Worm (Caenorhabditis elegans) whole organism, L4 larva: ENCODE results near the gene T07C4.12.

Experiments
- R02D3.7 ChIP-seq: fragments of 150-350 bp; sonication (generic microtip); optimal IDR thresholded peaks from 3 replicates; lab custom pipeline; 2014; ENCODE audit warnings: missing biosample characterization, missing genetic modification characterization
- duxl-1 ChIP-seq: sonication (generic microtip); optimal IDR thresholded peaks from 2 replicates; lab custom pipeline; 2016; ENCODE audit warnings: mild to moderate bottlenecking, missing genetic modification characterization, moderate library complexity, missing compliant biosample characterization; ENCODE audit not compliant: poor library complexity
- lsy-2 ChIP-seq, 2 experiments: fragments of 150-350 bp in 1 of 2; sonication (generic microtip) in 1 of 2; optimal IDR thresholded peaks; 2 replicates each; lab custom pipeline; 2014 to 2017; ENCODE audit warnings: missing biosample characterization in 2 of 2, missing genetic modification characterization in 2 of 2
- madf-5 ChIP-seq, 2 experiments: fragments of 200-800 bp; sonication (Bioruptor generic); IDR thresholded peaks; 2 replicates each; pipeline ENCODE4 v1.3.6; 2022; ENCODE audit warnings: missing compliant biosample characterization in 2 of 2, missing genetic modification characterization in 2 of 2
- madf-9 ChIP-seq: fragments of 200-800 bp; sonication (Bioruptor generic); conservative IDR thresholded peaks from 2 replicates; pipeline ENCODE4 v1.3.6; 2022; ENCODE audit warnings: missing genetic modification reagents, missing genetic modification characterization, missing compliant biosample characterization
- nhr-237 ChIP-seq: sonication (generic microtip); optimal IDR thresholded peaks from 2 replicates; lab custom pipeline; 2017; ENCODE audit warnings: missing biosample characterization, missing genetic modification characterization
- pha-4 ChIP-seq, 2 experiments: fragments of 150-350 bp in 1 of 2; fragments of 200-800 bp in 1 of 2; sonication (Bioruptor generic) in 1 of 2; IDR thresholded peaks in 1 of 2; optimal IDR thresholded peaks in 1 of 2; 2 replicates each; pipeline versions ENCODE4 v1.3.6 to Lab custom; 2014 to 2022; ENCODE audit warnings: missing genetic modification characterization in 2 of 2, missing genetic modification reagents in 2 of 2, missing biosample characterization in 1 of 2, missing compliant biosample characterization in 1 of 2
- pqm-1 ChIP-seq: sonication (generic microtip); optimal IDR thresholded peaks from 2 replicates; lab custom pipeline; 2017; ENCODE audit warnings: missing biosample characterization, missing genetic modification characterization
- unc-39 ChIP-seq: sonication (generic microtip); optimal IDR thresholded peaks from 2 replicates; lab custom pipeline; 2017; ENCODE audit warnings: missing biosample characterization, missing genetic modification characterization
- ztf-11 ChIP-seq: fragments of 150-350 bp; optimal IDR thresholded peaks from 2 replicates; lab custom pipeline; 2014; ENCODE audit warnings: missing biosample characterization, missing genetic modification characterization
- ztf-7 ChIP-seq: fragments of 150-350 bp; optimal IDR thresholded peaks from 2 replicates; lab custom pipeline; 2014; ENCODE audit warnings: missing biosample characterization, missing genetic modification characterization

- TF ChIP-seq R02D3.7 (no peak), ztf-11 (tag; lab: Kevin White, UChicago) (no peak), pha-4 (GFP tag; IDR thresholded peaks at IDR 0.05; lab: Robert Waterston, UW) (no peak), pha-4 (tag; optimal IDR thresholded peaks at IDR 0.05; lab: Kevin White, UChicago) (no peak), lsy-2 (tag; optimal IDR thresholded peaks at IDR 0.05; lab: Kevin White, UChicago) (no peak), unc-39 (tag; lab: Kevin White, UChicago) (no peak), pqm-1 (no peak), ztf-7 (tag; lab: Kevin White, UChicago) (no peak), duxl-1 (no peak), nhr-237 (tag; lab: Kevin White, UChicago) (no peak), madf-5 (GFP tag; IDR thresholded peaks at IDR 0.05; lab: Robert Waterston, UW) (no peak), madf-9 (GFP tag; lab: Robert Waterston, UW) (no peak)
Measured at ce11 chrIII:10344762-10345161, 12.3 kb upstream of the T07C4.12 start.
